Worm (Caenorhabditis elegans) whole organism, L3 larva: ENCODE measurements around the gene cln-3.1.

Experiments used
- R02D3.7 ChIP-seq: fragments of 150-350 bp; optimal IDR thresholded peaks from 2 replicates; lab custom pipeline; 2014; ENCODE audit warnings: missing biosample characterization, missing genetic modification characterization
- ZK546.5 ChIP-seq: sonication (generic microtip); optimal IDR thresholded peaks from 2 replicates; lab custom pipeline; 2017; ENCODE audit warnings: missing biosample characterization, missing genetic modification characterization
- aly-2 ChIP-seq: fragments of 150-350 bp; optimal IDR thresholded peaks from 2 replicates; lab custom pipeline; 2014; ENCODE audit warnings: missing biosample characterization, missing genetic modification characterization
- ceh-28 ChIP-seq: fragments of 150-350 bp; optimal IDR thresholded peaks from 2 replicates; lab custom pipeline; 2014; ENCODE audit warnings: missing biosample characterization, missing genetic modification reagents, missing genetic modification characterization
- ceh-9 ChIP-seq: sonication (generic microtip); optimal IDR thresholded peaks from 2 replicates; lab custom pipeline; 2018; ENCODE audit warnings: missing biosample characterization, missing genetic modification characterization
- daf-12 ChIP-seq: fragments of 150-350 bp; optimal IDR thresholded peaks from 2 replicates; lab custom pipeline; 2014; ENCODE audit warnings: missing biosample characterization, missing genetic modification reagents, missing genetic modification characterization
- egl-5 ChIP-seq: fragments of 150-350 bp; optimal IDR thresholded peaks from 2 replicates; lab custom pipeline; 2017; ENCODE audit warnings: missing biosample characterization, missing genetic modification reagents, missing genetic modification characterization, inconsistent platforms
- elt-1 ChIP-seq: fragments of 150-350 bp; optimal IDR thresholded peaks from 2 replicates; lab custom pipeline; 2014; ENCODE audit warnings: missing biosample characterization, missing genetic modification characterization
- elt-2 ChIP-seq: sonication (generic microtip); optimal IDR thresholded peaks from 2 replicates; lab custom pipeline; 2016; ENCODE audit warnings: missing genetic modification reagents, mild to moderate bottlenecking, missing genetic modification characterization, missing compliant biosample characterization
- fkh-10 ChIP-seq: sonication (generic microtip); optimal IDR thresholded peaks from 2 replicates; lab custom pipeline; 2017; ENCODE audit warnings: missing biosample characterization, missing genetic modification reagents, missing genetic modification characterization
- fkh-2 ChIP-seq: fragments of 150-350 bp; optimal IDR thresholded peaks from 2 replicates; lab custom pipeline; 2014; ENCODE audit warnings: missing biosample characterization, missing genetic modification reagents, missing genetic modification characterization
- hmg-11 ChIP-seq: sonication (generic microtip); optimal IDR thresholded peaks from 2 replicates; lab custom pipeline; 2016; ENCODE audit warnings: missing genetic modification characterization, missing compliant biosample characterization
- lin-15B ChIP-seq: fragments of 150-350 bp; optimal IDR thresholded peaks from 2 replicates; lab custom pipeline; 2014; ENCODE audit warnings: missing biosample characterization, missing genetic modification characterization
- lsy-12 ChIP-seq: sonication (generic microtip); optimal IDR thresholded peaks from 2 replicates; lab custom pipeline; 2016; ENCODE audit warnings: mild to moderate bottlenecking, missing genetic modification characterization, missing compliant biosample characterization
- mdl-1 ChIP-seq: fragments of 150-350 bp; optimal IDR thresholded peaks from 2 replicates; lab custom pipeline; 2014; ENCODE audit warnings: missing biosample characterization, missing genetic modification characterization
- nhr-11 ChIP-seq: fragments of 150-350 bp; optimal IDR thresholded peaks from 2 replicates; lab custom pipeline; 2014; ENCODE audit warnings: missing biosample characterization, missing genetic modification characterization
- nhr-12 ChIP-seq: fragments of 150-350 bp; optimal IDR thresholded peaks from 2 replicates; lab custom pipeline; 2014; ENCODE audit warnings: missing biosample characterization, missing genetic modification characterization
- nhr-23 ChIP-seq: fragments of 150-350 bp; optimal IDR thresholded peaks from 2 replicates; lab custom pipeline; 2014; ENCODE audit warnings: missing biosample characterization, missing genetic modification reagents, missing genetic modification characterization
- nhr-237 ChIP-seq: fragments of 150-350 bp; optimal IDR thresholded peaks from 2 replicates; lab custom pipeline; 2014; ENCODE audit warnings: missing biosample characterization, missing genetic modification characterization
- nhr-28 ChIP-seq: fragments of 150-350 bp; optimal IDR thresholded peaks from 2 replicates; lab custom pipeline; 2014; ENCODE audit warnings: missing biosample characterization, missing genetic modification characterization
- nhr-43 ChIP-seq: sonication (generic microtip); optimal IDR thresholded peaks from 2 replicates; lab custom pipeline; 2016; ENCODE audit warnings: mild to moderate bottlenecking, missing genetic modification characterization, missing compliant biosample characterization; ENCODE audit not compliant: poor library complexity, severe bottlenecking
- nhr-67 ChIP-seq: fragments of 150-350 bp; optimal IDR thresholded peaks from 2 replicates; lab custom pipeline; 2014; ENCODE audit warnings: missing biosample characterization, missing genetic modification characterization
- nhr-77 ChIP-seq: fragments of 150-350 bp; optimal IDR thresholded peaks from 2 replicates; lab custom pipeline; 2014; ENCODE audit warnings: missing biosample characterization, missing genetic modification characterization
- pha-4 ChIP-seq: fragments of 150-350 bp; optimal IDR thresholded peaks from 2 replicates; lab custom pipeline; 2014; ENCODE audit warnings: missing biosample characterization, missing genetic modification reagents, missing genetic modification characterization
- pqm-1 ChIP-seq: fragments of 150-350 bp; optimal IDR thresholded peaks from 2 replicates; lab custom pipeline; 2017; ENCODE audit warnings: missing biosample characterization, missing genetic modification characterization, inconsistent platforms
- skn-1 ChIP-seq: fragments of 150-350 bp; optimal IDR thresholded peaks from 2 replicates; lab custom pipeline; 2014; ENCODE audit warnings: missing biosample characterization, missing genetic modification characterization
- snpc-4 ChIP-seq: fragments of 150-350 bp; optimal IDR thresholded peaks from 2 replicates; lab custom pipeline; 2014; ENCODE audit warnings: missing biosample characterization, missing genetic modification characterization
- tbx-2 ChIP-seq: sonication (generic microtip); optimal IDR thresholded peaks from 2 replicates; lab custom pipeline; 2016; ENCODE audit warnings: mild to moderate bottlenecking, missing genetic modification characterization, missing compliant biosample characterization
- unc-39 ChIP-seq: sonication (generic microtip); optimal IDR thresholded peaks from 4 replicates; lab custom pipeline; 2017; ENCODE audit warnings: missing biosample characterization, missing genetic modification characterization
- unc-62 ChIP-seq: fragments of 150-350 bp; sonication (generic microtip); optimal IDR thresholded peaks from 4 replicates; lab custom pipeline; 2014; ENCODE audit warnings: missing biosample characterization, missing genetic modification reagents, missing genetic modification characterization
- zag-1 ChIP-seq: fragments of 150-350 bp; optimal IDR thresholded peaks from 2 replicates; lab custom pipeline; 2014; ENCODE audit warnings: missing biosample characterization, missing genetic modification characterization
- ztf-11 ChIP-seq: fragments of 150-350 bp; optimal IDR thresholded peaks from 2 replicates; lab custom pipeline; 2014; ENCODE audit warnings: missing biosample characterization, missing genetic modification characterization
- ztf-4 ChIP-seq: fragments of 150-350 bp; optimal IDR thresholded peaks from 2 replicates; lab custom pipeline; 2014; ENCODE audit warnings: missing biosample characterization, missing genetic modification characterization

The cln-3.1 gene

DNA sequence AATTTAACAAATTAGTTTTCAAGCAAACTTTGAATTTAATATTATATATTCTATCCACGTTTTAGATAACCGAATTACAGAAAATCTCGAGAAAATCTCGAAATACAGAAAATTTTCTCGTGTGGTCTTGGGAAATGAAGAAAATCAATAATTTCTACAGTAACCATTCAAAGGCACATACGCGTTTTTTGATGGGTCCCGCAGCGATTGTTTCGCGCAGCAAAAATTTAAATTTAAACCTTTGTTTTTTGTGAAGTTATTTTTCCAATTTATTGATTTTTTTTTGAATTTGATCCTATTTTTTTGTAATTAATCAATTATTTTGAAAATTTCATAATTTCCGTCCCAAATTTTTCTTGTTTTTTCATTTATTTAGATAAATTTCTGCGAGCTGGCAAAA is 14.1 kb upstream of the cln-3.1 start:
- no peak for TF ChIP-seq elt-2 (tag; lab: Kevin White, UChicago)
- no peak for TF ChIP-seq ztf-11 (tag; lab: Kevin White, UChicago)
- TF ChIP-seq nhr-12 (tag; lab: Kevin White, UChicago), result no peak
- no peak for TF ChIP-seq zag-1 (tag; lab: Kevin White, UChicago)
- TF ChIP-seq tbx-2, result no peak
- TF ChIP-seq fkh-10, result no peak
- no peak for TF ChIP-seq hmg-11 (tag; lab: Kevin White, UChicago)
- TF ChIP-seq lin-15B (tag; lab: Kevin White, UChicago), result no peak
- no peak for TF ChIP-seq nhr-237
- TF ChIP-seq mdl-1 (tag; lab: Kevin White, UChicago), result no peak
- no peak for TF ChIP-seq skn-1
- TF ChIP-seq ZK546.5 (tag; lab: Kevin White, UChicago), result no peak
- TF ChIP-seq ztf-4, result no peak
- no peak for TF ChIP-seq snpc-4 (tag; lab: Kevin White, UChicago)
- TF ChIP-seq, all 47 proteins: peak for 0

DNA sequence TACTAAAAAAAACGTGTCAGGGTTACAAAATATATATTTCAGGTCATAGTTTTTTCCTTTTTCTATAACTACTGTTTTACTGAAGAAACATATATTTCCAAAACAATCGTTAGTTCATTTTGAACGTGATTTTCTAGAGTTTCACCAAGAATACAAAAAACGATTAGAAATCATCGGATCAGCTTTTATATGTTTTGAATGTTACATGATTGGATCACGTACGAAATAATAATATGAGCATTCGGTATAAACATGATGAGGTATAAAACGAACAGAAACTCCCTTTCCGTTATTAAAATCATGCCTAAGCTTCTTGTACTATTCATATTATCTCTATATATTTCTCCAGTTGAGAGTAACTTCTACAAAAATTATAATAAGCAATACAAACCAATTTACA is 7.4 kb upstream of the cln-3.1 start, which contains the start of gene clec-223:
TSS of gene clec-223 (plus strand) at position 301 of the 400 bp plus-strand sequence.
- TF ChIP-seq zag-1 (tag; lab: Kevin White, UChicago), result no peak

- TF ChIP-seq hmg-11 (tag; lab: Kevin White, UChicago) (no peak), ceh-28 (tag; lab: Kevin White, UChicago) (no peak), lsy-12 (tag; lab: Kevin White, UChicago) (no peak), nhr-67 (tag; lab: Kevin White, UChicago) (no peak), ceh-9 (tag; lab: Kevin White, UChicago) (no peak), nhr-237 (no peak), pqm-1 (tag; lab: Kevin White, UChicago) (no peak), R02D3.7 (tag; lab: Kevin White, UChicago) (no peak), daf-12 (tag; lab: Kevin White, UChicago) (no peak), nhr-77 (tag; lab: Kevin White, UChicago) (no peak), ZK546.5 (tag; lab: Kevin White, UChicago) (no peak), nhr-43 (no peak), nhr-23 (tag; lab: Kevin White, UChicago) (no peak), nhr-28 (tag; lab: Kevin White, UChicago) (no peak), tbx-2 (no peak), nhr-11 (tag; lab: Kevin White, UChicago) (no peak), unc-62 (no peak), aly-2 (no peak)
Measured at ce11 chrV:11271051-11271450, 5.6 kb upstream of the cln-3.1 start, which contains the start of gene clec-222. TSS of gene clec-222 (plus strand) at chrV:11271351.

DNA sequence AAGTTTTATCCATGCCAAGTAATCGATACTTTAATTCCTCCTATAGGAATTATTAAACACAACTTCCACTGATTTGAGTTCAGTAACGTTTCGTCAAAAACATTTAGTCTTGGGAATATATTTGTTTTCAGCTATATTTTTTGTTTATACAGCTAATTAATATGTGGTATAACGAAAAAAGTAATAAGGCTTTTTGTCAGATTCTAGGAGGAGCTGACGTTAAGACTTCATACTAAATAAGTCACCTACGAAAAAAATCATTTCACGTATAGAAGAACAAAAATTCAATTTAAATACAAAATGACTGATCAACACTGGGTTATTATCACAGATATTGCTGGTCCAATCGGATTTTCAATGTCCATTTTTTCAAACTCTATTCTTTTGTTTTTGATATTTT is 3.3 kb upstream of the cln-3.1 start, which contains the start of gene str-115:
TSS of gene str-115 (plus strand) at position 301 of the 400 bp plus-strand sequence.
- TF ChIP-seq lsy-12 (tag; lab: Kevin White, UChicago) (no peak), unc-39 (no peak), egl-5 (tag; lab: Kevin White, UChicago) (no peak)

DNA sequence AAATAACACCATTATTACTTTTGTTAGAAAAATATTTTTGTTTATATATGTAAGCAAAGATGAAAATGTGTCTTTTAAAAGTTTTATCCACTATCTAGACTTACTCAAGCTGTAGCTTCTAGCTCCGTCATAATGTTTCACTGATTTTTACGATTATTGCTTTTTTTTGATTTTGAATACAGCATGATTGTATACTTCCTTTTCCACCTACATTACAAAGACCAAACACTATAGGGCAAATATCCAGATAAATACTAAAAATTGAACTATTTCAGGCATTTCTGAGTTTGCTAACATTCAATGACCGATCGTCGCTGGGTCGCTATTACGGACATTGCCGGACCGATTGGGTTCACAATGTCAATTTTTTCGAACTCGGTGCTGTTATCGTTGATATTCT is 1.2 kb upstream of the cln-3.1 start, which contains the start of gene str-116:
TSS of gene str-116 (plus strand) at position 301 of the 400 bp plus-strand sequence.
- no peak for TF ChIP-seq elt-1 (tag; lab: Kevin White, UChicago)
- no peak for TF ChIP-seq pqm-1 (tag; lab: Kevin White, UChicago)
- no peak for TF ChIP-seq lsy-12 (tag; lab: Kevin White, UChicago)
- no peak for TF ChIP-seq zag-1 (tag; lab: Kevin White, UChicago)
- TF ChIP-seq fkh-2, result no peak
- TF ChIP-seq pha-4 (tag; lab: Kevin White, UChicago), result no peak

DNA sequence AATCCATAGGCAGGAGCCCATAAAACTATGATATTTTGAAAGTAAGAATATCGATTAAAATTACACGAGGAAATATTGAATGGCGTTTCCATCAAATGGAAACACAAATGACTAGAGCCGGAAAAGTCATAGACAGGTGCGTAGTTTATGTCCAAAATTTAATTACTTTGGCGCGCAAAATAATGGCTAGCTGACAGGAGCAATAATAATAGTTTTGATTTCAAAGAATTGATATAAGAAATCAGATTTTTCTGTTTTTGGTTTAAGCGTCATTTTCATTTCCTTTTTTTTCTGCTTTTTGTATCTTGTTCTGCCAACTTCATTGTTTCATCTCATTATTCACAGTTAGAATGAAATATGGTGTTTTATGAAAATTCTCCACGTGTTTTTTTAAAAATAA is 2.4 kb downstream of the cln-3.1 start, which contains the start of gene F07B10.4:
TSS of gene F07B10.4 (minus strand) at position 101 of the 400 bp plus-strand sequence.
- TF ChIP-seq ceh-28 (tag; lab: Kevin White, UChicago) (no peak), tbx-2 (no peak), daf-12 (tag; lab: Kevin White, UChicago) (no peak)
- TF ChIP-seq, all 47 proteins: peak for 0
